Worm (Caenorhabditis elegans) whole organism, dauer: ENCODE measurements around the gene jnk-1.

Source experiments
- unc-62 ChIP-seq: sonication (generic microtip); optimal IDR thresholded peaks from 2 replicates; lab custom pipeline; 2017; ENCODE audit warnings: missing biosample characterization, missing genetic modification reagents, missing genetic modification characterization

jnk-1 gene

DNA sequence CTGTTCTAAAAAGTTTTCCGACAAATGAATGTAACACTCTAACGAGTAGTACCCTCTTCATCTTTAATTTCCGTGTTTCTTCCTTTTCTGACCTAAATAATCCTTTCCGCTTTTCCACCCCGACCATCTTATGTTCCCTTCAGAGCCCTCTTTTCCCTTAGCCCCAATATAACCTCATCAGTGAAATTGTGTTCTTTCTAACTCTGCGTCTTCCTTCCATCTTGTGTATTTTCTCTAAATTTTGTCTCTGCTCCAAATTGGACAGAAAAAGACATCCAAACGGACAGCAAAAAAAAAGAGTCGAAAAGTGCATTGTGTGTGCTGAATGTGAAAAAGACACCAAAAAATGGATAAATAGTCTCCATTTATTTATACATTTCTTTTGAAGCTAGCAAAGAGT, 2.0 kb downstream of the jnk-1 start:
- TF ChIP-seq unc-62 (GFP tag; lab: Kevin White, UChicago), result no peak

DNA sequence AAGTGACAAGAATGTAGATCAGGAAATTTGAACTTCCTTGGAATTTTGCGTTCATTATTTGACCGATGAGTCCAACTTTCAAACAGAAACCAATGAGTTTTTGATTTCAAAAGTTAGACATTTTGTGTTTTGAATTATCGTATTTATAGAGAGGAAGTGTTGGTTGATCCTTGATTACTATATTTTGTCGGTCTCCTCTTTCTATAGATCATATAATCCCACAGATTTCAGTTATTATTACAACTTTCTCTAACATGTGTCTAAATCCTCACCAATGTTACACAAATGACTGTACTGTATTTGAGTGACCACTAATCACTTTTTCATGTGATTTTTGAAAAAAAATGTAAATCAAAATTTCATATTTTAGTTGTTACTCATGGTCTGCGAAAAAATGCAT, 7.1 kb downstream of the jnk-1 start, which contains the start of gene B0478.3:
TSS of gene B0478.3 (minus strand) at position 101 of the 400 bp plus-strand sequence.
- TF ChIP-seq unc-62 (GFP tag; lab: Kevin White, UChicago), result no peak

- no peak for TF ChIP-seq unc-62 (GFP tag; lab: Kevin White, UChicago)
Observed at ce11 chrIV:6965192-6965591, 7.8 kb downstream of the jnk-1 start, which contains the start of gene ZK381.2. Gene ZK381.2 (plus strand): TSS chrIV:6965492.

ce11 chrIV:6970271-6970670, 12.8 kb downstream of the jnk-1 start, which contains the start of gene ZK381.8:
Gene ZK381.8 (minus strand): TSS chrIV:6970371.
- TF ChIP-seq unc-62 (GFP tag; lab: Kevin White, UChicago), result no peak

ce11 chrIV:6971213-6971612, 13.8 kb downstream of the jnk-1 start, which contains the start of gene ZK381.62:
Gene ZK381.62 (minus strand): TSS chrIV:6971313.
- no peak for TF ChIP-seq unc-62 (GFP tag; lab: Kevin White, UChicago)

ce11 chrIV:6972427-6972826, 15.0 kb downstream of the jnk-1 start, which contains the start of gene nhr-249:
Gene nhr-249 (minus strand): TSS chrIV:6972527.
- TF ChIP-seq unc-62 (GFP tag; lab: Kevin White, UChicago), result no peak

ce11 chrIV:6974162-6974938, 16.9 kb downstream of the jnk-1 start:
- no peak for TF ChIP-seq unc-62 (GFP tag; lab: Kevin White, UChicago)

DNA sequence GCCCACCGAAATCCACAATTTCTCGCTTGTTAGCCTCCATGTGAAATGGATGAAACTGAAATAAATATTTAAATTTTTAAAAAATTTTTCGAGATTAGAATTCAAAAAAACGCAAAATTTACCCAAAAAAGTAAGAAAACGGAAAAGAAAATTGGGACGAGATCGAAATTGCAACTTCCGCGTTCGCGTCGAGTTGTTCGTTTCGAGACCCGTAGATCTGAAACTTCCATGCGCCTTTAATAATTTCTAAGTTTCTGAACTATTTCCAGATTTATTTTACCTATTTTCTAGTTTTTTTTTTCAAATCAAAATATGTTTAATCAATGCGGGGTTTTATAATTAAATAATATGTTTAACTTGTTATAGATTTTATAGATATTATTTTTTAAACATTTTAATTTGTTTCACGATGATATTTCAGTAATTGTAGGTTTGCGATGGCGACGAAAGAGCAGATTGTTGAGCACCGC, 19.7 kb downstream of the jnk-1 start, which contains the start of the genes pgl-1 and him-3:
TSS of gene pgl-1 (minus strand) at position 230 of the 470 bp plus-strand sequence.
TSS of gene him-3 (plus strand) at position 420 of the 470 bp plus-strand sequence.
- TF ChIP-seq unc-62 (GFP tag; lab: Kevin White, UChicago), result no peak

DNA sequence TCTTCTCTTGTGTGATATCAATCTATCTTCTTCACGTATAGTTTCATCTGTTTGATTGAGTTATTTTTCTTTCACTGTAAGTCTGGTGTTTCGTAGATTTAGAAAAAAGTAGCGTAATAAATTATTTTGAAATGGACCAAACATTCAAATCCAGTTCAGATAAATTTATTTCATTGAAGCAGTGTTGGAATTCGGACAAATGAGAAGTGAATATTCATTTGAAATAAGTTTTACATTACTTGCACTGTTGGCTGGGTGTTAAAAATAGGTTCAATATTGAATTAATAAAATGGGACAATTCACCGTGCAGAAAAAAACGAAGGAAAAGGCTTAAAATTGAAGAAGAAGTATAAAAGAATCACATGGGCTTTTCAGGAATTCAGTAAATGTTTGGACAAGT, 21.2 kb downstream of the jnk-1 start:
- TF ChIP-seq unc-62 (GFP tag; lab: Kevin White, UChicago), result no peak

- TF ChIP-seq unc-62 (GFP tag; lab: Kevin White, UChicago), result no peak
Observed at ce11 chrIV:6984449-6985380, 27.3 kb downstream of the jnk-1 start.

DNA sequence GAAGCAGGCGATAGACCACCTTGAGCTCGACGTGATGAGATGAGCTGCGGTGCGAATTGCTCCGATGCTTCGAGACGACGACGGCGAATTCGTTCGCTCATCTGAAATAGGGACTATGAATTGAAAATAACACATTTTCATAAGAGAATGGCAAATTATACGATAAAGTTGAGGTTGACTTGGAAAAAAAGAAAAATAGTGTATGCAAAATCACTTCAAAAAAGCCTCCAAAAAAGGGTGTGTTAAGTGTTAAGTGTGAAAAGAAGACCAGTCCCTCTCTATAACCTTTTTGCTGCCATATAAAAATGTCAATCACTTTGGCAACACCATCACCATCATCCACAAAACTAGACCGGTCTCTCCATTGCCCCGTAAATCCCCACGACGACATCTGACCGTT, 29.4 kb downstream of the jnk-1 start, which contains the start of gene prkl-1:
TSS of gene prkl-1 (minus strand) at position 101 of the 400 bp plus-strand sequence.
- TF ChIP-seq unc-62 (GFP tag; lab: Kevin White, UChicago), result no peak

DNA sequence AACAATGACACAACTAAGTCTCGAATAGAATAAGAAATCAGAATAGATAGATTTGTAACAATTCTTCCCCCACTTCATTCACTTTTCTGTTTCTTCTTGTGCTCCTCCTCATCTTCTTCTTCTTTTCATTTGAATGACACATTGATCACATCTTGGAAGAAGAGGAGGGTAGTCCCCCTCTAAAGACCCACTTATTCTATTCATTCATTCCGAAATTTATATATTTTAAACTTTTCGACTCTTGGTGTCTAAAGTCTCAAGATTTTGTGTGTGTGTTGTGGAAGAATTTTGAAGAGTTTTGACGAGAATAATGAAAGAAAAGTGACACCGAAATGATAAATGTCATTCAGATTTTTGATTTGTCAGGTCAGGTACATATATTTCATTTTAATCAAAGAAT, 33.6 kb downstream of the jnk-1 start:
- TF ChIP-seq unc-62 (GFP tag; lab: Kevin White, UChicago), result no peak

DNA sequence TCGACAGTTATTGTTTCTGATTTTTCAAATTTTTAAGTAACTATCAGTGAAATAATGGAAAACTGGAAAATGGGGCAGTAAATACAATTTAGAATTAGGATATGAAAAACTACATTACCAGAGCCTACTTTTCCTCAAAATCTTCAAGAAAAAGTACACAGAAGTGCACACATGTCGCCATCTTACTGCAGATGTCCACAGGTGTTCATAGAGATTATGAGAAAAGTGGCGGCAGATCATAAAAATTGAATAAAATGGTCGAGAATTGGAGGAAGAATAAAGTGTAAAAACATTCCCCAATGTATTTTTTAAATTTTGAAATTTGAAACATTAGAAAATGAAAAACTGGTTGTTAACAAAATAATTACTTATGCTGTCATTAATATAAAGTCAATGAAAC, 40.5 kb downstream of the jnk-1 start:
- TF ChIP-seq unc-62 (GFP tag; lab: Kevin White, UChicago), result no peak

- no peak for TF ChIP-seq unc-62 (GFP tag; lab: Kevin White, UChicago)
Observed at ce11 chrIV:6999206-6999605, 41.8 kb downstream of the jnk-1 start, which contains the start of gene C25A8.5. Gene C25A8.5 (plus strand): TSS chrIV:6999506.

DNA sequence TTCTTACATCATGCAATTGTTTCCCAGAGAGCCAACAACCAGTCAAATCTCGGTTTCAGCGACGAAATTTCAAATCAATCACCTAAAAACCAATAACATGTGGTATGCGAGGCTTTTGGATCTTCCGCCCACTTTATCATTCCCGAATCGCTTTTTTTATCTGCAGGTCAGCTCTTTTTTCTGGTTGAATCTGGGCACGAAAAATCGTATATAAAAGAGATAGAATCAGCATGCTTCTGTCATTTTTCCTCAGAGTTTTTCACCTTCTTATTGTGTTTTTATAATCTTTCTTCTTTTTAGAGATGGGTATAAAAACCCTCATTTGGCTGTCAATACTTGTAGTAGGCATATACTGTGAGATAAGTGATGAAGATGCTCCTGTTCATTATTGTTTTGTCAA, 45.9 kb downstream of the jnk-1 start, which contains the start of gene cht-3:
TSS of gene cht-3 (plus strand) at position 301 of the 400 bp plus-strand sequence.
- no peak for TF ChIP-seq unc-62 (GFP tag; lab: Kevin White, UChicago)
